Worm (Caenorhabditis elegans) whole organism, L4 larva: ENCODE measurements around the gene snf-10.

Source experiments
- F26F4.8 ChIP-seq: fragments of 200-800 bp; sonication (Bioruptor generic); conservative IDR thresholded peaks from 2 replicates; pipeline ENCODE4 v1.3.6; 2022; ENCODE audit warnings: missing genetic modification characterization, missing compliant biosample characterization
- F44E2.7 ChIP-seq: fragments of 200-800 bp; sonication (Bioruptor generic); IDR thresholded peaks from 2 replicates; pipeline ENCODE4 v2.1.2; 2022; ENCODE audit warnings: missing genetic modification characterization, missing compliant biosample characterization
- F49E8.2 ChIP-seq: sonication (generic microtip); optimal IDR thresholded peaks from 2 replicates; lab custom pipeline; 2016; ENCODE audit warnings: missing compliant biosample characterization, mild to moderate bottlenecking, missing genetic modification characterization, borderline replicate concordance
- T26A8.4 ChIP-seq: fragments of 200-800 bp; sonication (Bioruptor generic); IDR thresholded peaks from 2 replicates; pipeline ENCODE4 v1.3.6; 2022; ENCODE audit warnings: missing genetic modification characterization, missing compliant biosample characterization
- Y75B8A.6 ChIP-seq: fragments of 200-800 bp; sonication (Bioruptor generic); IDR thresholded peaks from 2 replicates; pipeline ENCODE4 v1.3.6; 2022; ENCODE audit warnings: missing genetic modification reagents, missing genetic modification characterization, missing compliant biosample characterization
- ZK546.5 ChIP-seq, 2 experiments: sonication (generic microtip); optimal IDR thresholded peaks; 2 replicates each; lab custom pipeline; 2017; ENCODE audit warnings: missing biosample characterization in 2 of 2, missing genetic modification characterization in 2 of 2
- aha-1 ChIP-seq: fragments of 150-350 bp; peaks from one replicate; lab custom pipeline; 2014; ENCODE audit warnings: missing biosample characterization, missing genetic modification characterization
- ama-1 ChIP-seq: fragments of 150-350 bp; optimal IDR thresholded peaks from 2 replicates; lab custom pipeline; 2014; ENCODE audit warnings: inconsistent platforms, mixed read lengths
- ceh-28 ChIP-seq: fragments of 150-350 bp; optimal IDR thresholded peaks from 2 replicates; lab custom pipeline; 2014; ENCODE audit warnings: missing biosample characterization, missing genetic modification reagents, missing genetic modification characterization
- ceh-44 ChIP-seq: fragments of 200-800 bp; sonication (Bioruptor generic); IDR thresholded peaks from 2 replicates; pipeline ENCODE4 v1.3.6; 2022; ENCODE audit warnings: missing genetic modification reagents, missing genetic modification characterization, missing compliant biosample characterization
- ceh-62 ChIP-seq: sonication (generic microtip); optimal IDR thresholded peaks from 2 replicates; lab custom pipeline; 2017; ENCODE audit warnings: missing biosample characterization, missing genetic modification characterization
- ceh-82 ChIP-seq: sonication (generic microtip); optimal IDR thresholded peaks from 2 replicates; lab custom pipeline; 2017; ENCODE audit warnings: missing biosample characterization, missing genetic modification characterization
- daf-16 ChIP-seq, 3 experiments: sonication (generic microtip); optimal IDR thresholded peaks; 2 replicates each; lab custom pipeline; 2016 to 2017; ENCODE audit warnings: missing genetic modification characterization in 3 of 3, missing genetic modification reagents in 3 of 3, mild to moderate bottlenecking in 2 of 3, missing compliant biosample characterization in 2 of 3, missing biosample characterization in 1 of 3, moderate library complexity in 1 of 3
- dpl-1 ChIP-seq: fragments of 150-350 bp; optimal IDR thresholded peaks from 2 replicates; lab custom pipeline; 2014; ENCODE audit warnings: missing biosample characterization, missing genetic modification reagents, missing genetic modification characterization
- egl-43 ChIP-seq: fragments of 200-800 bp; sonication (Bioruptor generic); IDR thresholded peaks from 2 replicates; pipeline ENCODE4 v1.3.6; 2022; ENCODE audit warnings: missing genetic modification reagents, missing genetic modification characterization, missing compliant biosample characterization
- hif-1 ChIP-seq, 2 experiments: sonication (generic microtip); optimal IDR thresholded peaks; 2 replicates each; lab custom pipeline; 2016 to 2017; ENCODE audit warnings: missing compliant biosample characterization in 2 of 2, missing genetic modification characterization in 2 of 2, missing genetic modification reagents in 2 of 2, missing genotype in 2 of 2, mild to moderate bottlenecking in 1 of 2
- hlh-30 ChIP-seq: sonication (generic microtip); optimal IDR thresholded peaks from 2 replicates; lab custom pipeline; 2017; ENCODE audit warnings: antibody characterized with exemption, mild to moderate bottlenecking, missing genetic modification characterization, missing compliant biosample characterization; ENCODE audit not compliant: insufficient read depth
- jun-1 ChIP-seq: fragments of 150-350 bp; optimal IDR thresholded peaks from 2 replicates; lab custom pipeline; 2014; ENCODE audit warnings: missing biosample characterization, missing genetic modification reagents, missing genetic modification characterization
- lin-38 ChIP-seq: fragments of 200-800 bp; sonication (Bioruptor generic); IDR thresholded peaks from 2 replicates; pipeline ENCODE4 v1.3.6; 2022; ENCODE audit warnings: missing genetic modification reagents, missing genetic modification characterization, missing compliant biosample characterization
- lin-39 ChIP-seq: fragments of 150-350 bp; optimal IDR thresholded peaks from 2 replicates; lab custom pipeline; 2014; ENCODE audit warnings: missing biosample characterization, missing genetic modification reagents, missing genetic modification characterization
- lsy-2 ChIP-seq, 2 experiments: fragments of 150-350 bp in 1 of 2; sonication (generic microtip) in 1 of 2; optimal IDR thresholded peaks; 2 replicates each; lab custom pipeline; 2014 to 2017; ENCODE audit warnings: missing biosample characterization in 2 of 2, missing genetic modification characterization in 2 of 2
- mep-1 ChIP-seq: fragments of 150-350 bp; sonication (generic microtip); optimal IDR thresholded peaks from 3 replicates; lab custom pipeline; 2014; ENCODE audit warnings: missing biosample characterization, missing genetic modification characterization
- mxl-3 ChIP-seq: fragments of 200-800 bp; sonication (Bioruptor generic); optimal IDR thresholded peaks from 2 replicates; lab custom pipeline; 2018; ENCODE audit warnings: mild to moderate bottlenecking, missing genetic modification characterization, missing compliant biosample characterization
- nhr-111 ChIP-seq: fragments of 200-800 bp; sonication (Bioruptor generic); optimal IDR thresholded peaks from 2 replicates; lab custom pipeline; 2018; ENCODE audit warnings: mild to moderate bottlenecking, missing genetic modification characterization, missing compliant biosample characterization
- nhr-25 ChIP-seq: sonication (generic microtip); optimal IDR thresholded peaks from 2 replicates; lab custom pipeline; 2017; ENCODE audit warnings: missing genetic modification characterization, mild to moderate bottlenecking, missing compliant biosample characterization, antibody characterized with exemption, moderate library complexity, borderline replicate concordance; ENCODE audit not compliant: insufficient read depth
- nhr-28 ChIP-seq: fragments of 150-350 bp; optimal IDR thresholded peaks from 2 replicates; lab custom pipeline; 2014; ENCODE audit warnings: missing biosample characterization, missing genetic modification characterization
- nhr-76 ChIP-seq: fragments of 150-350 bp; optimal IDR thresholded peaks from 2 replicates; lab custom pipeline; 2014; ENCODE audit warnings: missing biosample characterization, missing genetic modification characterization
- pha-4 ChIP-seq, 2 experiments: fragments of 150-350 bp in 1 of 2; fragments of 200-800 bp in 1 of 2; sonication (Bioruptor generic) in 1 of 2; IDR thresholded peaks in 1 of 2; optimal IDR thresholded peaks in 1 of 2; 2 replicates each; pipeline versions ENCODE4 v1.3.6 to Lab custom; 2014 to 2022; ENCODE audit warnings: missing genetic modification characterization in 2 of 2, missing genetic modification reagents in 2 of 2, missing biosample characterization in 1 of 2, missing compliant biosample characterization in 1 of 2
- sdz-12 ChIP-seq: fragments of 200-800 bp; sonication (Bioruptor generic); optimal IDR thresholded peaks from 2 replicates; lab custom pipeline; 2018; ENCODE audit warnings: mild to moderate bottlenecking, missing genetic modification characterization, missing compliant biosample characterization
- snpc-4 ChIP-seq: fragments of 150-350 bp; optimal IDR thresholded peaks from 2 replicates; lab custom pipeline; 2014; ENCODE audit warnings: missing biosample characterization, missing genetic modification characterization
- zip-2 ChIP-seq: fragments of 150-350 bp; optimal IDR thresholded peaks from 2 replicates; lab custom pipeline; 2014; ENCODE audit warnings: missing biosample characterization, missing genetic modification characterization

Gene snf-10

ce11 chrV:10476864-10477443 is 36.3 kb upstream of the snf-10 start:
- peak; percentile 86 for TF ChIP-seq zip-2 (tag; lab: Kevin White, UChicago)
- no peak for TF ChIP-seq ZK546.5 (tag; optimal IDR thresholded peaks at IDR 0.05; lab: Kevin White, UChicago)
- TF ChIP-seq aha-1 (tag; lab: Kevin White, UChicago) = peak; percentile 89
- TF ChIP-seq nhr-28 (tag; lab: Kevin White, UChicago) = peak; percentile 20
- TF ChIP-seq nhr-25 (tag; lab: Kevin White, UChicago) = no peak
- no peak for TF ChIP-seq ceh-44 (GFP tag; lab: Robert Waterston, UW)
- peak; percentile 6 for TF ChIP-seq hlh-30
- TF ChIP-seq F49E8.2 (tag; lab: Kevin White, UChicago) = no peak
- no peak for TF ChIP-seq mxl-3
- no peak for TF ChIP-seq Y75B8A.6 (GFP tag; lab: Robert Waterston, UW)
- peak in 1 of 2 experiments; percentile 23 for TF ChIP-seq hif-1 (tag; optimal IDR thresholded peaks at IDR 0.05; lab: Kevin White, UChicago)
- peak in 1 of 2 experiments; percentile 20 for TF ChIP-seq lsy-2 (tag; optimal IDR thresholded peaks at IDR 0.05; lab: Kevin White, UChicago)
- no peak for TF ChIP-seq lin-39
- TF ChIP-seq mep-1 (tag; lab: Kevin White, UChicago) = peak; percentile 56
- TF ChIP-seq dpl-1 (GFP tag; lab: Kevin White, UChicago) = no peak
- no peak for TF ChIP-seq lin-38 (GFP tag; lab: Robert Waterston, UW)
- no peak for TF ChIP-seq sdz-12 (GFP tag; lab: Kevin White, UChicago)
- no peak for TF ChIP-seq egl-43
- TF ChIP-seq ceh-28 (tag; lab: Kevin White, UChicago) = no peak
- no peak for TF ChIP-seq snpc-4 (tag; lab: Kevin White, UChicago)
- no peak for TF ChIP-seq nhr-111 (GFP tag; lab: Kevin White, UChicago)
- peak; percentile 93 for TF ChIP-seq ama-1 (lab: Kevin White, UChicago)
- TF ChIP-seq ceh-82 (tag; lab: Kevin White, UChicago) = no peak
- no peak for TF ChIP-seq ceh-62
- TF ChIP-seq jun-1 (tag; lab: Kevin White, UChicago) = no peak
- no peak for TF ChIP-seq F44E2.7 (GFP tag; lab: Robert Waterston, UW)

ce11 chrV:10475421-10475820 is 34.8 kb upstream of the snf-10 start:
- no peak for TF ChIP-seq egl-43
- TF ChIP-seq F26F4.8 (GFP tag; lab: Robert Waterston, UW) = no peak
- peak; percentile 66 for TF ChIP-seq ama-1 (lab: Kevin White, UChicago)
- TF ChIP-seq aha-1 (tag; lab: Kevin White, UChicago) = peak; percentile 96
- TF ChIP-seq, all 104 proteins: peak for 2

ce11 chrV:10474040-10474439 is 33.4 kb upstream of the snf-10 start:
- TF ChIP-seq T26A8.4 = 0 out of 2 replicates have a peak, but pooled peaks have one; percentile 12
- TF ChIP-seq aha-1 (tag; lab: Kevin White, UChicago) = peak; percentile 37
- peak; percentile 25 for TF ChIP-seq ama-1 (lab: Kevin White, UChicago)
- no peak for TF ChIP-seq pha-4 (GFP tag; IDR thresholded peaks at IDR 0.05; lab: Robert Waterston, UW)
- TF ChIP-seq pha-4 (tag; optimal IDR thresholded peaks at IDR 0.05; lab: Kevin White, UChicago) = peak; percentile 51
- peak; percentile 48 to 87 for TF ChIP-seq hif-1 (tag; optimal IDR thresholded peaks at IDR 0.05; lab: Kevin White, UChicago)
- peak in 1 of 2 experiments; percentile 76 for TF ChIP-seq daf-16 (GFP tag; optimal IDR thresholded peaks at IDR 0.05; lab: Kevin White, UChicago)
- no peak for TF ChIP-seq daf-16 (tag; optimal IDR thresholded peaks at IDR 0.05; lab: Kevin White, UChicago)
- no peak for TF ChIP-seq F49E8.2 (tag; lab: Kevin White, UChicago)
- no peak for TF ChIP-seq nhr-76 (tag; lab: Kevin White, UChicago)
